Fruit fly (Drosophila melanogaster) whole organism, larva: Measurements from ENCODE around the gene Kaz1-ORFB.

Experiments
- noc ChIP-seq: fragments of 200-800 bp; sonication (Bioruptor generic); optimal IDR thresholded peaks from 3 replicates; lab custom pipeline; 2019; ENCODE audit warnings: missing biosample characterization, mild to moderate bottlenecking, missing genetic modification characterization, moderate library complexity

Gene Kaz1-ORFB

dm6 chr3L:216325-216724 lies at the start of gene Kaz1-ORFB:
TSS of gene Kaz1-ORFB (plus strand) at chr3L:216625.
- TF ChIP-seq noc (tag; lab: Kevin White, UChicago): no peak

- TF ChIP-seq noc (tag; lab: Kevin White, UChicago): no peak
Measured at dm6 chr3L:166789-167132, 49.7 kb upstream of the Kaz1-ORFB start.

- no peak for TF ChIP-seq noc (tag; lab: Kevin White, UChicago)
Measured at dm6 chr3L:171729-172128, 44.7 kb upstream of the Kaz1-ORFB start.

dm6 chr3L:174501-174900 lies 41.9 kb upstream of the Kaz1-ORFB start:
- TF ChIP-seq noc (tag; lab: Kevin White, UChicago): no peak

- peak; percentile 10 for TF ChIP-seq noc (tag; lab: Kevin White, UChicago)
Measured at dm6 chr3L:175949-176348, 40.5 kb upstream of the Kaz1-ORFB start, which contains the start of gene CG7049. TSS of gene CG7049 (minus strand) at chr3L:176228.

dm6 chr3L:177938-178337 lies 38.5 kb upstream of the Kaz1-ORFB start:
- no peak for TF ChIP-seq noc (tag; lab: Kevin White, UChicago)

- TF ChIP-seq noc (tag; lab: Kevin White, UChicago): no peak
Measured at dm6 chr3L:178445-178844, 38.0 kb upstream of the Kaz1-ORFB start.

- TF ChIP-seq noc (tag; lab: Kevin White, UChicago): no peak
Measured at dm6 chr3L:178913-179488, 37.4 kb upstream of the Kaz1-ORFB start, which contains the start of gene Vdup1. TSS of gene Vdup1 (minus strand) at chr3L:178963.

dm6 chr3L:179490-180261 lies 36.7 kb upstream of the Kaz1-ORFB start, which contains the start of gene CG13875:
TSS of gene CG13875 (plus strand) at chr3L:179923.
- TF ChIP-seq noc (tag; lab: Kevin White, UChicago): no peak

dm6 chr3L:180262-180543 lies 36.2 kb upstream of the Kaz1-ORFB start:
- no peak for TF ChIP-seq noc (tag; lab: Kevin White, UChicago)

- TF ChIP-seq noc (tag; lab: Kevin White, UChicago): no peak
Measured at dm6 chr3L:184251-184650, 32.2 kb upstream of the Kaz1-ORFB start, which contains the start of the genes CG34140, Mkp and Mtch. TSS of gene CG34140 (minus strand) at chr3L:184424. TSS of gene Mkp (minus strand) at chr3L:184540. TSS of gene Mtch (plus strand) at chr3L:184626.

- no peak for TF ChIP-seq noc (tag; lab: Kevin White, UChicago)
Measured at dm6 chr3L:199050-199745, 17.2 kb upstream of the Kaz1-ORFB start.

- TF ChIP-seq noc (tag; lab: Kevin White, UChicago): peak; percentile 65
Measured at dm6 chr3L:199754-200596, 16.4 kb upstream of the Kaz1-ORFB start, which contains the start of the genes rno and mri. TSS of gene rno (minus strand) at chr3L:199762. TSS of gene mri (plus strand) at chr3L:200174.

- TF ChIP-seq noc (tag; lab: Kevin White, UChicago): peak; percentile 16
Measured at dm6 chr3L:203536-204135, 12.8 kb upstream of the Kaz1-ORFB start, which contains the start of gene NitFhit. TSS of gene NitFhit (plus strand) at chr3L:203730.
